Worm (Caenorhabditis elegans): ENCODE data around the gene srz-72.

- TF ChIP-seq vab-7 (GFP tag; IDR thresholded peaks at IDR 0.05) (no peak), tra-1 (GFP tag; IDR thresholded peaks at IDR 0.05) (no peak)
Measured at ce11 chrIV:16277902-16278301, 21.0 kb upstream of the srz-72 start, which contains the start of gene ccch-2.
